Worm (Caenorhabditis elegans): ENCODE data around the gene col-137.

col-137 gene

DNA sequence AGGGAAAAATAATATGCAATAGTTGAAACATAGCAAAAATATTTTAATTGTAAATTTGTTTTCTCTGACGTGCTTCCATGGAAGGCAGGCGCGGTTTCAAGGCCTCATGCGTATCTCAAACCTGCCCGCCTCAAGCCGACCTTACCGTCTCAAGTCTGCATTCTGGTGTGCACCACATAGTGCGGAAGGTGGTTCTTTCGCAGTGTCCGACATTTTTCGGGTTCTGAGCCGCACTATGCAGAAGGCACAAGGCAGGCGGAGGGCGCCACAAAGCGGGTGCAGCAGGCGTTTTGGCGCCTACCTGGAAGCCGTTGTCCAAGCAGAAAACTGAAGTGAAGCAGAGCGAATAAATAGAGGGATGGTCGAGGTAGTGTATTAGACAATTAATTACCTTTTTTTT lies 19.9 kb upstream of the col-137 start:
- TF ChIP-seq T22C8.4 (GFP tag; IDR thresholded peaks at IDR 0.05) (no peak), med-1 (GFP tag; optimal IDR thresholded peaks at IDR 0.05; ENCODE audit: insufficient read depth) (no peak), tab-1 (GFP tag; IDR thresholded peaks at IDR 0.05) (no peak), flt-1 (GFP tag; IDR thresholded peaks at IDR 0.05) (no peak), ztf-29 (GFP tag; IDR thresholded peaks at IDR 0.05) (no peak), ref-1 (GFP tag; conservative IDR thresholded peaks at IDR 0.05) (no peak), klf-2 (GFP tag; conservative IDR thresholded peaks at IDR 0.05) (no peak), ztf-23 (GFP tag; IDR thresholded peaks at IDR 0.05) (no peak), cog-1 (tag; optimal IDR thresholded peaks at IDR 0.05) (no peak)

DNA sequence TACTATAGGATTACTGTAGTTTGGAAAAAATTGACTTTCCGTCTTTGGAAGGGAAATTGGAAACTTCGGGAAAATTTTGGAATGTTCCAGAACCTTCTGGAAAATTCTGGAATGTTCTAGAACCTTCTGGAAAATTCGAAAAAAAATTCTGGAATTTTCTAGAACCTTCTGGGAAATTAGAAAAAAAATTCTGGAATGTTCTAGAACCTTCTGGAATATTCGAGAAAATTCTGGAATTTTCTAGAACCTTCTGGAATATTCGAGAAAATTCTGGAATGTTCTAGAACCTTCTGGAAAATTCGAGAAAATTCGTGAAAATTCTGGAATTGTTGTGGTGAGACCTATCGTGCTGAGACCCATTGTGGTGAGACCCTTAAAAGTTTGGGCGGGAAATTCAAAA lies 12.5 kb upstream of the col-137 start:
- peak; percentile 77 for TF ChIP-seq flt-1 (GFP tag; IDR thresholded peaks at IDR 0.05)

DNA sequence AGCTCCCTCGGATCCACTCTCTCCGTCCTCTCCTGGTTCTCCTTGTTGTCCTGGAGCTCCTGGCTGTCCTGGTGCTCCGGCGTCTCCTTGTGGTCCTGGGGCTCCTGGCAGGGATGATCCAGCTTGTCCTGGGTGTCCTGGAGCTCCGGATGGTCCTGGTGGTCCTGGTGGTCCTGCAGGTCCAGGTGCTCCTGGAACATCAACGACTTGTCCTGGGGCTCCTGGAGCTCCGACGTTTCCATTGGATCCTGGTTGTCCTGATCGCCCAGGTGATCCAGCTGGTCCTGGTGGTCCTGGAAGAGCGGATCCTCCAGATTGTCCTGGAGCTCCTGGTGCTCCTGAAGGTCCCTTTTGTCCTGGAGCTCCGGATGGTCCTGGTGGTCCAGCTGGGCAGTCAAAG lies 977 bp downstream of the col-137 start:
- TF ChIP-seq cog-1 (tag; optimal IDR thresholded peaks at IDR 0.05) (no peak), ztf-29 (GFP tag; IDR thresholded peaks at IDR 0.05) (no peak), tab-1 (GFP tag; IDR thresholded peaks at IDR 0.05) (no peak), ztf-23 (GFP tag; IDR thresholded peaks at IDR 0.05) (no peak), klf-2 (GFP tag; conservative IDR thresholded peaks at IDR 0.05) (no peak), flt-1 (GFP tag; IDR thresholded peaks at IDR 0.05) (no peak), ref-1 (GFP tag; conservative IDR thresholded peaks at IDR 0.05) (no peak), T22C8.4 (GFP tag; IDR thresholded peaks at IDR 0.05) (no peak)

DNA sequence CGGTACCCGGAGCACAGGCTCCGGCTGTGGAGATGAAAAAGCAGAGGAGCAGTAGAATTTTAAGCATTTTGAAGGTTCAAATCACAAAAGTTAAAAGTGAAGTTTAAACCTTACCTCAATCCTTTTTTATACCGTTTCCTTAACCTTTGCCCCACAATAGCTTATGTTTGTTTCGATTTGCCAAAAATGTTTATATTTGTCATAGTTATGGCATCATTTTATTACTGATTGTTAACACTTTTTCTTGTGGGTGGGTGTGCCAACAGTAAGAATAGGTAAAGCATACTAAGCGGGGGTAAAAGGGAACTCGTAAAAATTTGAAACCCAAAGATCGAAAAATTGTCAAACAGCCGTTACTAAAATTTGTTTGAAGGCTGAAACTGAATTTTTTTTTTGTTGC lies 24.1 kb downstream of the col-137 start, which contains the start of gene Y51H4A.8:
Y51H4A.8 (minus strand) TSS at position 101 of the 400 bp plus-strand sequence.
- TF ChIP-seq ztf-29 (GFP tag; IDR thresholded peaks at IDR 0.05) (no peak), ztf-23 (GFP tag; IDR thresholded peaks at IDR 0.05) (0 out of 2 replicates have a peak, but pooled peaks have one; percentile 26)

DNA sequence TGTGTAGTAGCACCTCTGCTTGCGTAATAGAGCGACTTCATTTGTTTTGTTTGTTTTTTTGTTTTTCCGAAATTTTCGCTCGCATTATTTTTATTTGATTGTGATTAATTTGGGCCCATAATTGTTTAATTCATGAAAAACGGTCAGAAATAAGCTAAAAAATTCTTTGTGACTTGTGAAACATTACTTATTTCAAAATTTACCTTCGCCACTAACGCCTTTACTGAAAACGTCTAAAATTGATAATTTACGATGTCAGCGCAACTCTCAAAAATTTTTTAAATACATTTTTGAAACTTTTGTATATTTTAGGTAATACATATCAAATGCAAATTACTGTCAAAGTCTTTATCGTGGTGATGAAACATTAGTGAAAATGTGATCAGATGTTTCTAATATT lies 41.6 kb downstream of the col-137 start:
- no peak for TF ChIP-seq ztf-29 (GFP tag; IDR thresholded peaks at IDR 0.05)
- TF ChIP-seq flt-1 (GFP tag; IDR thresholded peaks at IDR 0.05) = no peak
- TF ChIP-seq med-1 (GFP tag; optimal IDR thresholded peaks at IDR 0.05; ENCODE audit: insufficient read depth) = no peak
- TF ChIP-seq ref-1 (GFP tag; conservative IDR thresholded peaks at IDR 0.05) = no peak
- TF ChIP-seq T22C8.4 (GFP tag; IDR thresholded peaks at IDR 0.05) = no peak
- TF ChIP-seq cog-1 (tag; optimal IDR thresholded peaks at IDR 0.05) = no peak
- TF ChIP-seq ztf-23 (GFP tag; IDR thresholded peaks at IDR 0.05) = no peak
- TF ChIP-seq tab-1 (GFP tag; IDR thresholded peaks at IDR 0.05) = no peak
- TF ChIP-seq klf-2 (GFP tag; conservative IDR thresholded peaks at IDR 0.05) = no peak

Measured in whole organism, midembryonic.